Fruit fly (Drosophila melanogaster): Measurements from ENCODE around the gene Hipk.

Gene Hipk

dm6 chr3L:554577-554976 lies 11.7 kb downstream of the Hipk start (continued):
- peak; percentile 6 for TF ChIP-seq slou (GFP tag; optimal IDR thresholded peaks at IDR 0.05)
- TF ChIP-seq dysf (GFP tag; IDR thresholded peaks at IDR 0.05): peak; percentile 76
- TF ChIP-seq CG4730 (GFP tag; IDR thresholded peaks at IDR 0.05): 0 out of 2 replicates have a peak, but pooled peaks have one; percentile 39
- peak; percentile 12 for TF ChIP-seq CG16863 (GFP tag; optimal IDR thresholded peaks at IDR 0.05)
- no peak for TF ChIP-seq CG4328 (GFP tag; optimal IDR thresholded peaks at IDR 0.05)
- TF ChIP-seq chm (GFP tag; IDR thresholded peaks at IDR 0.05): no peak
- TF ChIP-seq CG32767 (GFP tag; IDR thresholded peaks at IDR 0.05): 0 out of 2 replicates have a peak, but pooled peaks have one; percentile 33
- no peak for TF ChIP-seq CG34224 (GFP tag; IDR thresholded peaks at IDR 0.05; ENCODE audit: partially characterized antibody)
- TF ChIP-seq disco-r (GFP tag; optimal IDR thresholded peaks at IDR 0.05): no peak
- no peak for TF ChIP-seq prd (optimal IDR thresholded peaks at IDR 0.05)
- peak; percentile 79 for TF ChIP-seq prd (GFP tag; IDR thresholded peaks at IDR 0.05)
- no peak for TF ChIP-seq pzg (GFP tag; optimal IDR thresholded peaks at IDR 0.05)
- TF ChIP-seq D19A (tag; optimal IDR thresholded peaks at IDR 0.05): peak; percentile 23
- TF ChIP-seq tin (GFP tag; optimal IDR thresholded peaks at IDR 0.05): peak; percentile 34
- TF ChIP-seq Aef1 (GFP tag; IDR thresholded peaks at IDR 0.05): peak; percentile 42; the same call in 2 of the 3 replicates
- TF ChIP-seq Opbp (GFP tag; IDR thresholded peaks at IDR 0.05; ENCODE audit: partially characterized antibody): 0 out of 3 replicates have a peak, but pooled peaks have one; percentile 23
- no peak for TF ChIP-seq CG13287 (GFP tag; IDR thresholded peaks at IDR 0.05; ENCODE audit: partially characterized antibody)
- no peak for TF ChIP-seq Dip2 (GFP tag; IDR thresholded peaks at IDR 0.05)
- peak; percentile 69 for TF ChIP-seq row (GFP tag; IDR thresholded peaks at IDR 0.05)
- peak; percentile 21 for TF ChIP-seq CG6854 (GFP tag; optimal IDR thresholded peaks at IDR 0.05)
- no peak for TF ChIP-seq Hr39 (optimal IDR thresholded peaks at IDR 0.05)
- no peak for TF ChIP-seq vfl (GFP tag; optimal IDR thresholded peaks at IDR 0.05)
- TF ChIP-seq grau (tag; optimal IDR thresholded peaks at IDR 0.05): peak; percentile 23
- peak; percentile 87 for TF ChIP-seq sens (GFP tag)
- TF ChIP-seq Atf6 (GFP tag; IDR thresholded peaks at IDR 0.05): peak; percentile 56
- TF ChIP-seq CG9932 (GFP tag; IDR thresholded peaks at IDR 0.05): peak; percentile 50
- TF ChIP-seq ara (GFP tag; IDR thresholded peaks at IDR 0.05): peak; percentile 48; the same call in 1 of the 2 replicates
- peak; percentile 8 for TF ChIP-seq Bteb2 (GFP tag; optimal IDR thresholded peaks at IDR 0.05)
- TF ChIP-seq crc (GFP tag; optimal IDR thresholded peaks at IDR 0.05): peak; percentile 4
- no peak for TF ChIP-seq Eip74EF (GFP tag; optimal IDR thresholded peaks at IDR 0.05)
- TF ChIP-seq CoRest (tag; optimal IDR thresholded peaks at IDR 0.05): peak; percentile 49
- peak; percentile 19 for TF ChIP-seq CG18476 (GFP tag; optimal IDR thresholded peaks at IDR 0.05)
- peak; percentile 70 for TF ChIP-seq CG7839 (tag; optimal IDR thresholded peaks at IDR 0.05)
- no peak for TF ChIP-seq ems (GFP tag; optimal IDR thresholded peaks at IDR 0.05)
- no peak for TF ChIP-seq Nf-YA (GFP tag; IDR thresholded peaks at IDR 0.05)
- TF ChIP-seq chif (GFP tag; optimal IDR thresholded peaks at IDR 0.05): peak in 1 of 2 experiments; percentile 26
- TF ChIP-seq Mad (GFP tag; optimal IDR thresholded peaks at IDR 0.05): peak; percentile 7
- TF ChIP-seq HHEX (GFP tag; optimal IDR thresholded peaks at IDR 0.05): peak; percentile 20
- peak; percentile 62 for TF ChIP-seq lmd (GFP tag; IDR thresholded peaks at IDR 0.05)
- peak; percentile 52 for TF ChIP-seq ATbp (GFP tag; optimal IDR thresholded peaks at IDR 0.05)
- TF ChIP-seq CG7357 (GFP tag; IDR thresholded peaks at IDR 0.05): no peak
- peak; percentile 58 for TF ChIP-seq Fer1 (GFP tag; optimal IDR thresholded peaks at IDR 0.05)
- no peak for TF ChIP-seq CG6272 (GFP tag; IDR thresholded peaks at IDR 0.05)
- peak; percentile 46; the same call in 1 of the 3 replicates for TF ChIP-seq ken (GFP tag; IDR thresholded peaks at IDR 0.05)
- no peak for TF ChIP-seq CG17912 (GFP tag; optimal IDR thresholded peaks at IDR 0.05)
- TF ChIP-seq H2.0 (GFP tag; IDR thresholded peaks at IDR 0.05): peak; percentile 30; the same call in 1 of the 2 replicates
- TF ChIP-seq rib (GFP tag; IDR thresholded peaks at IDR 0.05): 0 out of 2 replicates have a peak, but pooled peaks have one; percentile 36
- peak; percentile 19 to 67 for TF ChIP-seq bsh (GFP tag; optimal IDR thresholded peaks at IDR 0.05)
- TF ChIP-seq ftz-f1 (GFP tag; optimal IDR thresholded peaks at IDR 0.05): no peak
- peak; percentile 52 for TF ChIP-seq CG8924 (tag; optimal IDR thresholded peaks at IDR 0.05)
- peak; percentile 5 for TF ChIP-seq zf30C (GFP tag; optimal IDR thresholded peaks at IDR 0.05)
- TF ChIP-seq CG11696 (GFP tag; IDR thresholded peaks at IDR 0.05): peak; percentile 36; the same call in 1 of the 2 replicates

All from whole organism, embryonic.